Worm (Caenorhabditis elegans) whole organism, early embryonic: ENCODE results near the gene pacs-1.

Experiments used
- B0310.2 ChIP-seq: sonication (generic microtip); optimal IDR thresholded peaks from 2 replicates; lab custom pipeline; 2016; ENCODE audit warnings: mild to moderate bottlenecking, missing genetic modification characterization, missing compliant biosample characterization
- F13C5.2 ChIP-seq: sonication (generic microtip); optimal IDR thresholded peaks from 2 replicates; lab custom pipeline; 2017; ENCODE audit warnings: mild to moderate bottlenecking, missing genetic modification characterization, inconsistent platforms, missing compliant biosample characterization
- ama-1 ChIP-seq: fragments of 150-350 bp; optimal IDR thresholded peaks from 2 replicates; lab custom pipeline; 2014
- ets-7 ChIP-seq: sonication (generic microtip); optimal IDR thresholded peaks from 2 replicates; lab custom pipeline; 2016; ENCODE audit warnings: missing genotype, missing genetic modification characterization, missing compliant biosample characterization
- flt-1 ChIP-seq: fragments of 200-800 bp; sonication (Bioruptor generic); IDR thresholded peaks from 2 replicates; pipeline ENCODE4 v1.3.6; 2022; ENCODE audit warnings: missing genetic modification characterization, missing compliant biosample characterization
- hmbx-1 ChIP-seq: sonication (generic microtip); optimal IDR thresholded peaks from 2 replicates; lab custom pipeline; 2016; ENCODE audit warnings: mild to moderate bottlenecking, missing genetic modification characterization, missing compliant biosample characterization
- scrt-1 ChIP-seq: fragments of 200-800 bp; sonication (Bioruptor generic); IDR thresholded peaks from 2 replicates; pipeline ENCODE4 v1.3.6; 2022; ENCODE audit warnings: missing genetic modification characterization, missing compliant biosample characterization
- tbx-11 ChIP-seq: fragments of 200-800 bp; sonication (Bioruptor generic); IDR thresholded peaks from 2 replicates; pipeline ENCODE4 v1.3.6; 2022; ENCODE audit warnings: missing genetic modification characterization, missing compliant biosample characterization
- tbx-37 ChIP-seq: fragments of 200-800 bp; sonication (Bioruptor generic); conservative IDR thresholded peaks from 2 replicates; pipeline ENCODE4 v1.3.6; 2022; ENCODE audit warnings: missing genetic modification reagents, missing genetic modification characterization, missing compliant biosample characterization

- no peak for TF ChIP-seq ama-1
- no peak for TF ChIP-seq flt-1 (GFP tag; lab: Robert Waterston, UW)
- no peak for TF ChIP-seq ets-7
- TF ChIP-seq scrt-1 (GFP tag; lab: Robert Waterston, UW), result no peak
- no peak for TF ChIP-seq B0310.2 (tag; lab: Kevin White, UChicago)
- TF ChIP-seq F13C5.2 (tag; lab: Kevin White, UChicago), result no peak
- TF ChIP-seq tbx-11, result no peak
- TF ChIP-seq tbx-37 (GFP tag; lab: Robert Waterston, UW), result no peak
- no peak for TF ChIP-seq hmbx-1 (tag; lab: Kevin White, UChicago)
Measured at ce11 chrV:9260411-9260810, 43.4 kb upstream of the pacs-1 start.
